Fruit fly (Drosophila melanogaster) whole organism, wandering third instar larva: ENCODE measurements around the gene CG15740.

Source experiments
- Dfd ChIP-seq: fragments of >200 bp; optimal IDR thresholded peaks from 2 replicates; lab custom pipeline; 2017; ENCODE audit warnings: missing biosample characterization, missing genetic modification characterization
- Hr78 ChIP-seq: fragments of >200 bp; optimal IDR thresholded peaks from 2 replicates; lab custom pipeline; 2017; ENCODE audit warnings: missing biosample characterization, missing genetic modification characterization
- Hr83 ChIP-seq: fragments of 200-300 bp; sonication (Bioruptor generic); optimal IDR thresholded peaks from 2 replicates; lab custom pipeline; 2016; ENCODE audit warnings: missing biosample characterization, mild to moderate bottlenecking, missing genetic modification characterization, moderate library complexity; ENCODE audit not compliant: poor library complexity, severe bottlenecking
- OdsH ChIP-seq: fragments of 200-800 bp; sonication (Bioruptor generic); optimal IDR thresholded peaks from 2 replicates; lab custom pipeline; 2016; ENCODE audit warnings: missing biosample characterization, mild to moderate bottlenecking, missing genetic modification characterization
- Sp1 ChIP-seq: fragments of 200-800 bp; sonication (Bioruptor generic); optimal IDR thresholded peaks from 3 replicates; lab custom pipeline; 2019; ENCODE audit warnings: missing biosample characterization, mild to moderate bottlenecking, missing genetic modification characterization, moderate library complexity
- br ChIP-seq: fragments of 200-800 bp; sonication (Bioruptor generic); optimal IDR thresholded peaks from 2 replicates; lab custom pipeline; 2016; ENCODE audit warnings: missing biosample characterization, missing genetic modification characterization
- brk ChIP-seq: fragments of 200-800 bp; sonication (Bioruptor generic); optimal IDR thresholded peaks from 2 replicates; lab custom pipeline; 2016; ENCODE audit warnings: missing biosample characterization, mild to moderate bottlenecking, missing genetic modification characterization
- dmrt93B ChIP-seq: fragments of 200-800 bp; sonication (Bioruptor generic); optimal IDR thresholded peaks from 2 replicates; lab custom pipeline; 2018; ENCODE audit warnings: missing biosample characterization, mild to moderate bottlenecking, missing genetic modification characterization
- h ChIP-seq: fragments of 200-800 bp; sonication (Bioruptor generic); optimal IDR thresholded peaks from 3 replicates; lab custom pipeline; 2016; ENCODE audit warnings: missing biosample characterization, mild to moderate bottlenecking, missing genetic modification characterization
- lola ChIP-seq: fragments of >200 bp; optimal IDR thresholded peaks from 2 replicates; lab custom pipeline; 2017; ENCODE audit warnings: missing biosample characterization, missing genetic modification characterization
- pan ChIP-seq: fragments of >200 bp; optimal IDR thresholded peaks from 2 replicates; lab custom pipeline; 2017
- psq ChIP-seq: fragments of 200-800 bp; sonication (Bioruptor generic); optimal IDR thresholded peaks from 3 replicates; lab custom pipeline; 2017; ENCODE audit warnings: missing biosample characterization, mild to moderate bottlenecking, missing genetic modification characterization, moderate library complexity
- rgr ChIP-seq: fragments of 200-800 bp; sonication (Bioruptor generic); optimal IDR thresholded peaks from 3 replicates; lab custom pipeline; 2016; ENCODE audit warnings: missing biosample characterization, mild to moderate bottlenecking, missing genetic modification characterization
- woc ChIP-seq: sonication (Bioruptor generic); optimal IDR thresholded peaks from 2 replicates; lab custom pipeline; 2016; ENCODE audit warnings: missing biosample characterization, mild to moderate bottlenecking, missing genetic modification characterization

DNA sequence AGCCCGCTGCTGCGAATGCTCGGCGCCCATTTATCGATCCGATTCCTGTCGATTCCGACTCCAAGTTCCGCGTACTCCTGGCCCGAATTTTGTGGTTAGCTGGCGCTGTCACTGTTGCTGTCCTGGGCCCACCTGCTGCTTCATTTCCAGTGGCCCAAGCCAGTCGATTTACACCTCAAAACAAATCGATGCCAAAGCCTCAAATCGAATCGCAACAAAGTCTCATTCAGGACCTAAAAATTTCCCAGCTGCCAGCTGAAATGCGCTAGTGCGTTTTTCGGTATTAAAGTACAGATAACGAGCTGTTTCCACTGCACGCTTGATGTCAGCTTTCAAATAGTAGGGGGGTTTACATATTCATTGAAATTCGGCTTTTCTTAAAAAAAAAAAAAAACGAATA is 26.6 kb upstream of the CG15740 start, which contains the start of gene BORCS5:
- TF ChIP-seq Sp1 (no peak), psq (GFP tag; lab: Kevin White, UChicago) (no peak), br (GFP tag; lab: Kevin White, UChicago) (no peak), h (no peak), dmrt93B (GFP tag; lab: Kevin White, UChicago) (no peak), woc (GFP tag; lab: Kevin White, UChicago) (no peak), pan (lab: Kevin White, UChicago) (no peak), rgr (GFP tag; lab: Kevin White, UChicago) (no peak), OdsH (GFP tag; lab: Kevin White, UChicago) (no peak), Dfd (GFP tag; lab: Kevin White, UChicago) (no peak), lola (no peak), brk (GFP tag; lab: Kevin White, UChicago) (no peak), Hr78 (GFP tag; lab: Kevin White, UChicago) (peak; percentile 4), Hr83 (GFP tag; lab: Kevin White, UChicago) (no peak)
